Fruit fly (Drosophila melanogaster) whole organism, embryonic: ENCODE data around the gene Cpr12A.

Experiments used
- BtbVII ChIP-seq: fragments of 200-800 bp; sonication (Bioruptor generic); optimal IDR thresholded peaks from 3 replicates; lab custom pipeline; 2017; ENCODE audit warnings: missing biosample characterization, mild to moderate bottlenecking, missing genetic modification characterization
- CG10654 ChIP-seq: fragments of 200-800 bp; sonication (Bioruptor generic); optimal IDR thresholded peaks from 2 replicates; lab custom pipeline; 2016; ENCODE audit warnings: missing biosample characterization, missing genetic modification characterization
- CG11504 ChIP-seq: fragments of 200-800 bp; sonication (Bioruptor generic); optimal IDR thresholded peaks from 3 replicates; lab custom pipeline; 2019; ENCODE audit warnings: missing biosample characterization, mild to moderate bottlenecking, missing genetic modification characterization, moderate library complexity
- CG13424 ChIP-seq: fragments of 200-800 bp; sonication (Bioruptor generic); optimal IDR thresholded peaks from 2 replicates; lab custom pipeline; 2019; ENCODE audit warnings: missing biosample characterization, mild to moderate bottlenecking, missing genetic modification characterization, moderate library complexity
- CG15011 ChIP-seq: fragments of 200-800 bp; sonication (Bioruptor generic); optimal IDR thresholded peaks from 3 replicates; lab custom pipeline; 2018; ENCODE audit warnings: missing biosample characterization, mild to moderate bottlenecking, missing genetic modification characterization
- CG15073 ChIP-seq: fragments of 200-800 bp; sonication (Bioruptor generic); optimal IDR thresholded peaks from 2 replicates; lab custom pipeline; 2016; ENCODE audit warnings: missing biosample characterization, missing genetic modification characterization
- CG16813 ChIP-seq: fragments of 200-800 bp; sonication (Bioruptor generic); IDR thresholded peaks from 3 replicates; pipeline ENCODE4 v1.3.6; 2022; ENCODE audit warnings: missing biosample characterization, missing genetic modification characterization; ENCODE audit not compliant: partially characterized antibody
- CG2199 ChIP-seq: fragments of 200-800 bp; sonication (Bioruptor generic); IDR thresholded peaks from 3 replicates; pipeline ENCODE4 v1.3.6; 2022; ENCODE audit warnings: missing biosample characterization, missing genetic modification characterization
- CG6854 ChIP-seq: fragments of 200-800 bp; sonication (Bioruptor generic); optimal IDR thresholded peaks from 3 replicates; lab custom pipeline; 2017; ENCODE audit warnings: missing biosample characterization, mild to moderate bottlenecking, missing genetic modification characterization
- CG7963 ChIP-seq: fragments of 200-800 bp; sonication (Bioruptor generic); IDR thresholded peaks from 3 replicates; pipeline ENCODE4 v1.3.6; 2022; ENCODE audit warnings: missing biosample characterization, missing genetic modification characterization; ENCODE audit not compliant: partially characterized antibody
- CG9797 ChIP-seq: fragments of 200-800 bp; sonication (Bioruptor generic); optimal IDR thresholded peaks from 3 replicates; lab custom pipeline; 2018; ENCODE audit warnings: missing biosample characterization, mild to moderate bottlenecking, missing genetic modification characterization
- CG9817 ChIP-seq: fragments of 200-800 bp; sonication (Bioruptor generic); optimal IDR thresholded peaks from 2 replicates; lab custom pipeline; 2018; ENCODE audit warnings: missing biosample characterization, mild to moderate bottlenecking, missing genetic modification characterization, moderate library complexity
- Dip3 ChIP-seq: fragments of 200-800 bp; sonication (Bioruptor generic); optimal IDR thresholded peaks from 3 replicates; lab custom pipeline; 2016; ENCODE audit warnings: missing biosample characterization, missing genetic modification characterization
- Dp ChIP-seq: fragments of 200-800 bp; sonication (Bioruptor generic); optimal IDR thresholded peaks from 2 replicates; lab custom pipeline; 2018; ENCODE audit warnings: missing biosample characterization, mild to moderate bottlenecking, missing genetic modification characterization, moderate library complexity
- E2f1 ChIP-seq: fragments of 200-800 bp; sonication (Bioruptor generic); IDR thresholded peaks from 2 replicates; pipeline ENCODE4 v1.3.6; 2022; ENCODE audit warnings: missing biosample characterization, missing genetic modification characterization
- GATAe ChIP-seq: fragments of 200-800 bp; sonication (Bioruptor generic); conservative IDR thresholded peaks from 2 replicates; pipeline ENCODE4 v1.3.6; 2022; ENCODE audit warnings: missing biosample characterization, missing genetic modification characterization
- Hmr ChIP-seq: fragments of 200-800 bp; sonication (Bioruptor generic); optimal IDR thresholded peaks from 3 replicates; lab custom pipeline; 2017; ENCODE audit warnings: mild to moderate bottlenecking, missing biosample characterization, missing genetic modification reagents, missing genetic modification characterization
- Hmx ChIP-seq: fragments of 200-800 bp; sonication (Bioruptor generic); optimal IDR thresholded peaks from 2 replicates; lab custom pipeline; 2016; ENCODE audit warnings: missing biosample characterization, missing genetic modification characterization
- Max ChIP-seq: fragments of 200-800 bp; sonication (Bioruptor generic); optimal IDR thresholded peaks from 2 replicates; lab custom pipeline; 2016; ENCODE audit warnings: missing biosample characterization, mild to moderate bottlenecking, missing genetic modification characterization
- Xbp1 ChIP-seq: fragments of 200-800 bp; sonication (Bioruptor generic); optimal IDR thresholded peaks from 3 replicates; lab custom pipeline; 2016; ENCODE audit warnings: missing biosample characterization, mild to moderate bottlenecking, missing genetic modification characterization
- bbx ChIP-seq: fragments of 200-800 bp; sonication (Bioruptor generic); IDR thresholded peaks from 2 replicates; pipeline ENCODE4 v1.3.6; 2022; ENCODE audit warnings: missing biosample characterization, missing genetic modification characterization; ENCODE audit not compliant: partially characterized antibody
- bsh ChIP-seq, 2 experiments: fragments of 200-800 bp; sonication (Bioruptor generic); optimal IDR thresholded peaks; 2 replicates each; lab custom pipeline; 2017 to 2018; ENCODE audit warnings: mild to moderate bottlenecking in 2 of 2, missing biosample characterization in 2 of 2, missing genetic modification characterization in 2 of 2, moderate library complexity in 1 of 2
- cg ChIP-seq: fragments of 200-800 bp; sonication (Bioruptor generic); optimal IDR thresholded peaks from 3 replicates; lab custom pipeline; 2019; ENCODE audit warnings: missing biosample characterization, mild to moderate bottlenecking, missing genetic modification characterization, moderate library complexity
- chinmo ChIP-seq: fragments of 200-800 bp; sonication (Bioruptor generic); IDR thresholded peaks from 4 replicates; pipeline ENCODE4 v1.3.6; 2022; ENCODE audit warnings: missing biosample characterization, missing genetic modification characterization; ENCODE audit not compliant: partially characterized antibody
- crol ChIP-seq: fragments of 200-800 bp; sonication (Bioruptor generic); IDR thresholded peaks from 2 replicates; pipeline ENCODE4 v1.3.6; 2022; ENCODE audit warnings: missing biosample characterization, missing genetic modification characterization
- da ChIP-seq: fragments of 200-800 bp; sonication (Bioruptor generic); optimal IDR thresholded peaks from 2 replicates; lab custom pipeline; 2016; ENCODE audit warnings: missing biosample characterization, missing genetic modification characterization
- dati ChIP-seq: fragments of 200-800 bp; sonication (Bioruptor generic); IDR thresholded peaks from 2 replicates; pipeline ENCODE4 v1.3.6; 2022; ENCODE audit warnings: missing biosample characterization, missing genetic modification characterization
- disco-r ChIP-seq: fragments of 200-800 bp; sonication (Bioruptor generic); optimal IDR thresholded peaks from 2 replicates; lab custom pipeline; 2016; ENCODE audit warnings: missing biosample characterization, missing genetic modification characterization
- eve ChIP-seq, 2 experiments: fragments of >200 bp; optimal IDR thresholded peaks; 2 replicates each; lab custom pipeline; 2017; ENCODE audit warnings: missing biosample characterization in 2 of 2, missing genetic modification characterization in 2 of 2
- exex ChIP-seq: fragments of 200-800 bp; sonication (Bioruptor generic); optimal IDR thresholded peaks from 4 replicates; lab custom pipeline; 2018; ENCODE audit warnings: missing biosample characterization, mild to moderate bottlenecking, missing genetic modification characterization, moderate library complexity
- gcm2 ChIP-seq: fragments of 200-800 bp; sonication (Bioruptor generic); optimal IDR thresholded peaks from 2 replicates; lab custom pipeline; 2016; ENCODE audit warnings: missing biosample characterization, missing genetic modification characterization
- gem ChIP-seq: fragments of 200-800 bp; sonication (Bioruptor generic); optimal IDR thresholded peaks from 2 replicates; lab custom pipeline; 2019; ENCODE audit warnings: missing biosample characterization, mild to moderate bottlenecking, missing genetic modification characterization, moderate library complexity
- grau ChIP-seq: fragments of 200-800 bp; optimal IDR thresholded peaks from 3 replicates; lab custom pipeline; 2019; ENCODE audit warnings: missing biosample characterization, mild to moderate bottlenecking, missing genetic modification characterization, moderate library complexity
- gro ChIP-seq: fragments of 200-800 bp; sonication (Bioruptor generic); optimal IDR thresholded peaks from 2 replicates; lab custom pipeline; 2016; ENCODE audit warnings: missing biosample characterization, missing genetic modification characterization
- ken ChIP-seq: fragments of 200-800 bp; sonication (Bioruptor generic); IDR thresholded peaks from 3 replicates; pipeline ENCODE4 v1.3.6; 2022; ENCODE audit warnings: missing biosample characterization, missing genetic modification characterization
- pan ChIP-seq, 4 experiments: fragments of >200 bp in 3 of 4; fragments of 200-800 bp in 1 of 4; sonication (Bioruptor generic) in 1 of 4; optimal IDR thresholded peaks in 3 of 4; IDR thresholded peaks in 1 of 4; 2 replicates each; pipeline versions ENCODE4 v1.3.6 to Lab custom; 2017 to 2022; ENCODE audit warnings: missing biosample characterization in 2 of 4, missing genetic modification characterization in 2 of 4, mixed read lengths in 1 of 4
- peb ChIP-seq: fragments of 200-800 bp; sonication (Bioruptor generic); IDR thresholded peaks from 2 replicates; pipeline ENCODE4 v1.3.6; 2022; ENCODE audit warnings: missing biosample characterization, missing genetic modification characterization
- row ChIP-seq: fragments of 200-800 bp; sonication (Bioruptor generic); IDR thresholded peaks from 3 replicates; pipeline ENCODE4 v1.3.6; 2022; ENCODE audit warnings: missing biosample characterization, missing genetic modification characterization
- sc ChIP-seq, 3 experiments: fragments of >200 bp in 2 of 3; fragments of 200-800 bp in 1 of 3; sonication (Bioruptor generic) in 1 of 3; optimal IDR thresholded peaks; 2 replicates in 2 of 3; 3 replicates in 1 of 3; lab custom pipeline; 2017; ENCODE audit warnings: mild to moderate bottlenecking in 1 of 3, missing biosample characterization in 1 of 3, missing genetic modification characterization in 1 of 3, missing genetic modification reagents in 1 of 3
- tgo ChIP-seq: fragments of 200-800 bp; sonication (Bioruptor generic); IDR thresholded peaks from 3 replicates; pipeline ENCODE4 v1.3.6; 2022; ENCODE audit warnings: missing biosample characterization, missing genetic modification characterization
- tin ChIP-seq: fragments of 200-800 bp; sonication (Bioruptor generic); optimal IDR thresholded peaks from 3 replicates; lab custom pipeline; 2016; ENCODE audit warnings: missing biosample characterization, missing genetic modification characterization
- unpg ChIP-seq: fragments of 200-800 bp; sonication (Bioruptor generic); optimal IDR thresholded peaks from 3 replicates; lab custom pipeline; 2018; ENCODE audit warnings: missing biosample characterization, mild to moderate bottlenecking, missing genetic modification characterization, moderate library complexity
- wdn ChIP-seq: fragments of 200-800 bp; sonication (Bioruptor generic); IDR thresholded peaks from 2 replicates; pipeline ENCODE4 v1.3.6; 2022; ENCODE audit warnings: missing biosample characterization, missing genetic modification characterization
- zf30C ChIP-seq: fragments of 200-800 bp; sonication (Bioruptor generic); optimal IDR thresholded peaks from 3 replicates; lab custom pipeline; 2018; ENCODE audit warnings: missing biosample characterization, mild to moderate bottlenecking, missing genetic modification characterization

Gene Cpr12A

dm6 chrX:13563483-13564443, 20.3 kb downstream of the Cpr12A start, which contains the start of the genes CG46311 and Tpst (continued):
- TF ChIP-seq pan (optimal IDR thresholded peaks at IDR 0.05; lab: Kevin White, UChicago), result no peak
- TF ChIP-seq pan (GFP tag; optimal IDR thresholded peaks at IDR 0.05 in 1 of 2, IDR thresholded peaks at IDR 0.05 in 1 of 2), result peak in 1 of 2 experiments; percentile 71
- peak; percentile 38; the same call in 1 of the 2 replicates for TF ChIP-seq E2f1
- no peak for TF ChIP-seq disco-r (GFP tag; lab: Kevin White, UChicago)
- no peak for TF ChIP-seq sc (optimal IDR thresholded peaks at IDR 0.05; lab: Kevin White, UChicago)
- TF ChIP-seq sc (GFP tag; optimal IDR thresholded peaks at IDR 0.05; lab: Kevin White, UChicago), result peak; percentile 24
- TF ChIP-seq Max (GFP tag; lab: Kevin White, UChicago), result peak; percentile 15
- peak; percentile 41; the same call in 2 of the 3 replicates for TF ChIP-seq tgo (GFP tag; lab: Robert Waterston, UW)
- TF ChIP-seq Dp (GFP tag; lab: Kevin White, UChicago), result peak; percentile 51
- TF ChIP-seq ken (GFP tag; lab: Robert Waterston, UW), result peak; percentile 54; the same call in 1 of the 3 replicates
- TF ChIP-seq CG15073 (GFP tag; lab: Kevin White, UChicago), result no peak
- TF ChIP-seq CG10654 (GFP tag; lab: Kevin White, UChicago), result peak; percentile 23
- peak; percentile 13; the same call in 1 of the 3 replicates for TF ChIP-seq CG2199 (GFP tag; lab: Robert Waterston, UW)
- TF ChIP-seq zf30C (GFP tag; lab: Kevin White, UChicago), result no peak
- TF ChIP-seq CG15011, result no peak
- TF ChIP-seq bsh (GFP tag; optimal IDR thresholded peaks at IDR 0.05; lab: Kevin White, UChicago), result peak; percentile 22 to 55
- no peak for TF ChIP-seq gcm2 (GFP tag; lab: Kevin White, UChicago)
- TF ChIP-seq gro (GFP tag; lab: Kevin White, UChicago), result peak; percentile 4
- TF ChIP-seq BtbVII (GFP tag; lab: Kevin White, UChicago), result no peak

- TF ChIP-seq gem (tag; lab: Kevin White, UChicago), result peak; percentile 14
- TF ChIP-seq row, result peak; percentile 33; the same call in 1 of the 3 replicates
- TF ChIP-seq Hmx (GFP tag; lab: Kevin White, UChicago), result no peak
- peak; percentile 27 for TF ChIP-seq cg
- no peak for TF ChIP-seq CG16813 (GFP tag; lab: Robert Waterston, UW)
- peak; percentile 2 for TF ChIP-seq Xbp1 (GFP tag; lab: Kevin White, UChicago)
- TF ChIP-seq bsh (GFP tag; optimal IDR thresholded peaks at IDR 0.05; lab: Kevin White, UChicago), result peak in 1 of 2 experiments; percentile 10
- TF ChIP-seq peb (GFP tag; lab: Robert Waterston, UW), result no peak
- peak; percentile 72 for TF ChIP-seq grau
- no peak for TF ChIP-seq eve (GFP tag; optimal IDR thresholded peaks at IDR 0.05; lab: Kevin White, UChicago)
- TF ChIP-seq GATAe (GFP tag; lab: Robert Waterston, UW), result no peak
- no peak for TF ChIP-seq wdn (GFP tag; lab: Robert Waterston, UW)
- TF ChIP-seq CG13424, result no peak
- 0 out of 4 replicates have a peak, but pooled peaks have one; percentile 7 for TF ChIP-seq chinmo (GFP tag; lab: Robert Waterston, UW)
- no peak for TF ChIP-seq CG6854 (GFP tag; lab: Kevin White, UChicago)
- no peak for TF ChIP-seq exex (tag; lab: Kevin White, UChicago)
- TF ChIP-seq CG9797 (GFP tag; lab: Kevin White, UChicago), result no peak
- TF ChIP-seq E2f1, result 0 out of 2 replicates have a peak, but pooled peaks have one; percentile 13
- TF ChIP-seq da (GFP tag; lab: Kevin White, UChicago), result no peak
- TF ChIP-seq bbx (GFP tag; lab: Robert Waterston, UW), result no peak
- no peak for TF ChIP-seq Hmr (GFP tag; lab: Kevin White, UChicago)
- TF ChIP-seq CG7963 (GFP tag; lab: Robert Waterston, UW), result no peak
- TF ChIP-seq CG9817 (tag; lab: Kevin White, UChicago), result no peak
- TF ChIP-seq unpg, result peak; percentile 13
- peak; percentile 93 for TF ChIP-seq crol (GFP tag; lab: Robert Waterston, UW)
- TF ChIP-seq Dip3 (GFP tag; lab: Kevin White, UChicago), result no peak
- no peak for TF ChIP-seq dati (GFP tag; lab: Robert Waterston, UW)
- TF ChIP-seq CG11504 (tag; lab: Kevin White, UChicago), result no peak
- no peak for TF ChIP-seq tin (GFP tag; lab: Kevin White, UChicago)
Observed at dm6 chrX:13565490-13566156, 22.2 kb downstream of the Cpr12A start.
